Fruit fly (Drosophila melanogaster) whole organism, embryonic: ENCODE results near the gene E2f1.
A peak's percentile ranks its signal among the peaks of the same experiment; 100 is the strongest.

ENCODE experiments used
- Antp ChIP-seq: fragments of 200-800 bp; sonication (Bioruptor generic); optimal IDR thresholded peaks from 3 replicates; lab custom pipeline; 2016; ENCODE audit warnings: missing biosample characterization, missing genetic modification characterization
- Atf3 ChIP-seq: fragments of 200-800 bp; sonication (Bioruptor generic); optimal IDR thresholded peaks from 3 replicates; lab custom pipeline; 2016; ENCODE audit warnings: missing biosample characterization, missing genetic modification characterization
- BEAF-32 ChIP-seq: fragments of 200-800 bp; sonication (Bioruptor generic); optimal IDR thresholded peaks from 3 replicates; lab custom pipeline; 2017; ENCODE audit warnings: missing biosample characterization, missing genetic modification characterization, mild to moderate bottlenecking, moderate library complexity, missing genetic modification reagents
- Bgb ChIP-seq: fragments of 200-800 bp; sonication (Bioruptor generic); IDR thresholded peaks from 2 replicates; pipeline ENCODE4 v1.3.6; 2022; ENCODE audit warnings: missing biosample characterization, missing genetic modification characterization; ENCODE audit not compliant: partially characterized antibody
- CG10274 ChIP-seq: fragments of 200-800 bp; sonication (Bioruptor generic); optimal IDR thresholded peaks from 3 replicates; lab custom pipeline; 2017; ENCODE audit warnings: missing biosample characterization, mild to moderate bottlenecking, missing genetic modification characterization
- CG12769 ChIP-seq: fragments of 200-800 bp; sonication (Bioruptor generic); optimal IDR thresholded peaks from 2 replicates; lab custom pipeline; 2019; ENCODE audit warnings: missing biosample characterization, mild to moderate bottlenecking, missing genetic modification characterization, moderate library complexity
- CG13894 ChIP-seq: fragments of 200-800 bp; sonication (Bioruptor generic); optimal IDR thresholded peaks from 3 replicates; lab custom pipeline; 2018; ENCODE audit warnings: missing biosample characterization, mild to moderate bottlenecking, missing genetic modification characterization, moderate library complexity
- CG15601 ChIP-seq: fragments of 200-800 bp; sonication (Bioruptor generic); optimal IDR thresholded peaks from 3 replicates; lab custom pipeline; 2019; ENCODE audit warnings: missing biosample characterization, mild to moderate bottlenecking, missing genetic modification characterization, moderate library complexity
- CG1603 ChIP-seq: fragments of 200-800 bp; sonication (Bioruptor generic); optimal IDR thresholded peaks from 2 replicates; lab custom pipeline; 2019; ENCODE audit warnings: missing biosample characterization, mild to moderate bottlenecking, missing genetic modification characterization, moderate library complexity
- CG16779 ChIP-seq: fragments of 200-800 bp; sonication (Bioruptor generic); IDR thresholded peaks from 2 replicates; pipeline ENCODE4 v1.3.6; 2022; ENCODE audit warnings: missing biosample characterization, missing genetic modification characterization
- CG2199 ChIP-seq: fragments of 200-800 bp; sonication (Bioruptor generic); IDR thresholded peaks from 3 replicates; pipeline ENCODE4 v1.3.6; 2022; ENCODE audit warnings: missing biosample characterization, missing genetic modification characterization
- CG30431 ChIP-seq: fragments of 200-800 bp; sonication (Bioruptor generic); optimal IDR thresholded peaks from 2 replicates; lab custom pipeline; 2017; ENCODE audit warnings: missing biosample characterization, missing genetic modification characterization
- CG3065 ChIP-seq: fragments of 200-800 bp; sonication (Bioruptor generic); optimal IDR thresholded peaks from 2 replicates; lab custom pipeline; 2016; ENCODE audit warnings: missing biosample characterization, missing genetic modification characterization
- CG32767 ChIP-seq: fragments of 200-800 bp; sonication (Bioruptor generic); IDR thresholded peaks from 2 replicates; pipeline ENCODE4 v1.3.6; 2022; ENCODE audit warnings: missing biosample characterization, missing genetic modification characterization
- CG4360 ChIP-seq: fragments of 200-800 bp; sonication (Bioruptor generic); IDR thresholded peaks from 2 replicates; pipeline ENCODE4 v1.3.6; 2022; ENCODE audit warnings: missing biosample characterization, missing genetic modification characterization
- CG6813 ChIP-seq: fragments of 200-800 bp; sonication (Bioruptor generic); optimal IDR thresholded peaks from 2 replicates; lab custom pipeline; 2017; ENCODE audit warnings: missing biosample characterization, missing genetic modification characterization, mild to moderate bottlenecking, moderate library complexity, missing genetic modification reagents
- CG9932 ChIP-seq: fragments of 200-800 bp; sonication (Bioruptor generic); IDR thresholded peaks from 2 replicates; pipeline ENCODE4 v1.3.6; 2022; ENCODE audit warnings: missing biosample characterization, missing genetic modification characterization
- CHES-1-like ChIP-seq: fragments of 200-800 bp; sonication (Bioruptor generic); optimal IDR thresholded peaks from 2 replicates; lab custom pipeline; 2016; ENCODE audit warnings: missing biosample characterization, missing genetic modification characterization
- E2f2 ChIP-seq: fragments of 200-800 bp; sonication (Bioruptor generic); IDR thresholded peaks from 2 replicates; pipeline ENCODE4 v1.3.6; 2022; ENCODE audit warnings: missing biosample characterization, missing genetic modification characterization
- Ets65A ChIP-seq: fragments of 200-800 bp; sonication (Bioruptor generic); peaks from one replicate; lab custom pipeline; 2016; ENCODE audit warnings: missing biosample characterization, missing genetic modification characterization
- Fer1 ChIP-seq: fragments of 200-800 bp; sonication (Bioruptor generic); optimal IDR thresholded peaks from 2 replicates; lab custom pipeline; 2017; ENCODE audit warnings: missing biosample characterization, mild to moderate bottlenecking, missing genetic modification characterization
- Hand ChIP-seq: fragments of 200-800 bp; sonication (Bioruptor generic); optimal IDR thresholded peaks from 2 replicates; lab custom pipeline; 2017; ENCODE audit warnings: mild to moderate bottlenecking, missing biosample characterization, missing genetic modification reagents, missing genetic modification characterization
- HmgZ ChIP-seq: fragments of 200-800 bp; sonication (Bioruptor generic); optimal IDR thresholded peaks from 2 replicates; lab custom pipeline; 2018; ENCODE audit warnings: missing biosample characterization, mild to moderate bottlenecking, missing genetic modification characterization
- Hsf ChIP-seq: fragments of 200-800 bp; sonication (Bioruptor generic); optimal IDR thresholded peaks from 3 replicates; lab custom pipeline; 2016; ENCODE audit warnings: missing biosample characterization, missing genetic modification characterization
- Lpt ChIP-seq: fragments of >200 bp; optimal IDR thresholded peaks from 2 replicates; lab custom pipeline; 2018; ENCODE audit warnings: missing biosample characterization, missing genetic modification characterization
- NC2α ChIP-seq: fragments of 200-800 bp; sonication (Bioruptor generic); optimal IDR thresholded peaks from 2 replicates; lab custom pipeline; 2016; ENCODE audit warnings: missing biosample characterization, missing genetic modification characterization
- NFAT ChIP-seq: fragments of 200-800 bp; sonication (Bioruptor generic); IDR thresholded peaks from 2 replicates; pipeline ENCODE4 v1.3.6; 2022; ENCODE audit warnings: missing biosample characterization, missing genetic modification characterization
- Oli ChIP-seq: fragments of 200-800 bp; sonication (Bioruptor generic); optimal IDR thresholded peaks from 2 replicates; lab custom pipeline; 2018; ENCODE audit warnings: missing biosample characterization, mild to moderate bottlenecking, missing genetic modification characterization, moderate library complexity
- Ssrp ChIP-seq: fragments of 200-800 bp; sonication (Bioruptor generic); optimal IDR thresholded peaks from 2 replicates; lab custom pipeline; 2018; ENCODE audit warnings: missing biosample characterization, mild to moderate bottlenecking, missing genetic modification characterization, moderate library complexity
- bsh ChIP-seq, 2 experiments: fragments of 200-800 bp; sonication (Bioruptor generic); optimal IDR thresholded peaks; 2 replicates each; lab custom pipeline; 2017 to 2018; ENCODE audit warnings: mild to moderate bottlenecking in 2 of 2, missing biosample characterization in 2 of 2, missing genetic modification characterization in 2 of 2, moderate library complexity in 1 of 2
- cg ChIP-seq: fragments of 200-800 bp; sonication (Bioruptor generic); optimal IDR thresholded peaks from 3 replicates; lab custom pipeline; 2019; ENCODE audit warnings: missing biosample characterization, mild to moderate bottlenecking, missing genetic modification characterization, moderate library complexity
- chinmo ChIP-seq: fragments of 200-800 bp; sonication (Bioruptor generic); IDR thresholded peaks from 4 replicates; pipeline ENCODE4 v1.3.6; 2022; ENCODE audit warnings: missing biosample characterization, missing genetic modification characterization; ENCODE audit not compliant: partially characterized antibody
- dimm ChIP-seq: fragments of 200-800 bp; sonication (Bioruptor generic); IDR thresholded peaks from 2 replicates; pipeline ENCODE4 v1.3.6; 2022; ENCODE audit warnings: missing biosample characterization, missing genetic modification characterization
- dmrt11E ChIP-seq: fragments of 200-800 bp; sonication (Bioruptor generic); optimal IDR thresholded peaks from 3 replicates; lab custom pipeline; 2018; ENCODE audit warnings: missing biosample characterization, mild to moderate bottlenecking, missing genetic modification characterization, moderate library complexity
- eve ChIP-seq, 2 experiments: fragments of >200 bp; optimal IDR thresholded peaks; 2 replicates each; lab custom pipeline; 2017; ENCODE audit warnings: missing biosample characterization in 2 of 2, missing genetic modification characterization in 2 of 2
- gcm ChIP-seq: fragments of 200-800 bp; sonication (Bioruptor generic); optimal IDR thresholded peaks from 2 replicates; lab custom pipeline; 2019; ENCODE audit warnings: missing biosample characterization, mild to moderate bottlenecking, missing genetic modification characterization, moderate library complexity
- gcm2 ChIP-seq: fragments of 200-800 bp; sonication (Bioruptor generic); optimal IDR thresholded peaks from 2 replicates; lab custom pipeline; 2016; ENCODE audit warnings: missing biosample characterization, missing genetic modification characterization
- gfzf ChIP-seq: fragments of 200-800 bp; sonication (Bioruptor generic); optimal IDR thresholded peaks from 2 replicates; lab custom pipeline; 2016; ENCODE audit warnings: missing biosample characterization, mild to moderate bottlenecking, missing genetic modification characterization, moderate library complexity
- nerfin-1 ChIP-seq: fragments of 200-800 bp; sonication (Bioruptor generic); optimal IDR thresholded peaks from 3 replicates; lab custom pipeline; 2019; ENCODE audit warnings: missing biosample characterization, mild to moderate bottlenecking, missing genetic modification characterization, moderate library complexity
- prd ChIP-seq, 3 experiments: fragments of >200 bp in 2 of 3; fragments of 200-800 bp in 1 of 3; sonication (Bioruptor generic) in 1 of 3; optimal IDR thresholded peaks in 2 of 3; IDR thresholded peaks in 1 of 3; 2 replicates in 2 of 3; 3 replicates in 1 of 3; pipeline versions ENCODE4 v1.3.6 to Lab custom; 2017 to 2022; ENCODE audit warnings: missing biosample characterization in 1 of 3, missing genetic modification characterization in 1 of 3
- pzg ChIP-seq: fragments of 200-800 bp; sonication (Bioruptor generic); optimal IDR thresholded peaks from 3 replicates; lab custom pipeline; 2018; ENCODE audit warnings: missing biosample characterization, mild to moderate bottlenecking, missing genetic modification characterization, moderate library complexity
- schlank ChIP-seq: fragments of 200-800 bp; sonication (Bioruptor generic); optimal IDR thresholded peaks from 2 replicates; lab custom pipeline; 2018; ENCODE audit warnings: missing biosample characterization, mild to moderate bottlenecking, missing genetic modification characterization
- scrt ChIP-seq: fragments of 200-800 bp; sonication (Bioruptor generic); optimal IDR thresholded peaks from 2 replicates; lab custom pipeline; 2018; ENCODE audit warnings: missing biosample characterization, mild to moderate bottlenecking, missing genetic modification characterization, moderate library complexity
- sens ChIP-seq: fragments of 200-800 bp; sonication (Bioruptor generic); peaks from one replicate; lab custom pipeline; 2016; ENCODE audit warnings: missing biosample characterization, missing genetic modification characterization
- sim ChIP-seq: fragments of 200-800 bp; sonication (Bioruptor generic); IDR thresholded peaks from 2 replicates; pipeline ENCODE4 v1.3.6; 2022; ENCODE audit warnings: missing biosample characterization, missing genetic modification characterization
- tll ChIP-seq, 2 experiments: fragments of 200-800 bp in 1 of 2; fragments of >200 bp in 1 of 2; sonication (Bioruptor generic) in 1 of 2; optimal IDR thresholded peaks; 2 replicates each; lab custom pipeline; 2017 to 2019; ENCODE audit warnings: missing biosample characterization in 2 of 2, missing genetic modification characterization in 2 of 2, mild to moderate bottlenecking in 1 of 2, moderate library complexity in 1 of 2
- trh ChIP-seq: fragments of 200-800 bp; sonication (Bioruptor generic); optimal IDR thresholded peaks from 2 replicates; lab custom pipeline; 2016; ENCODE audit warnings: missing biosample characterization, missing genetic modification characterization
- tx ChIP-seq: fragments of 200-800 bp; sonication (Bioruptor generic); optimal IDR thresholded peaks from 2 replicates; lab custom pipeline; 2016; ENCODE audit warnings: missing biosample characterization, missing genetic modification characterization
- usp ChIP-seq: fragments of >200 bp; optimal IDR thresholded peaks from 2 replicates; lab custom pipeline; 2017; ENCODE audit warnings: missing biosample characterization, missing genetic modification characterization
- vvl ChIP-seq: fragments of 200-800 bp; sonication (Bioruptor generic); IDR thresholded peaks from 2 replicates; pipeline ENCODE4 v1.3.6; 2022; ENCODE audit warnings: missing biosample characterization, missing genetic modification characterization
- zen2 ChIP-seq: fragments of 200-800 bp; sonication (Bioruptor generic); IDR thresholded peaks from 3 replicates; pipeline ENCODE4 v1.3.6; 2022; ENCODE audit warnings: missing biosample characterization, missing genetic modification characterization; ENCODE audit not compliant: partially characterized antibody

Gene E2f1

dm6 chr3R:21658281-21658680 lies 2.4 kb downstream of the E2f1 start (continued):
- TF ChIP-seq chinmo (GFP tag; lab: Robert Waterston, UW) (0 out of 4 replicates have a peak, but pooled peaks have one; percentile 43), schlank (tag; lab: Kevin White, UChicago) (no peak), cg (GFP tag; lab: Kevin White, UChicago) (peak; percentile 14), scrt (GFP tag; lab: Kevin White, UChicago) (no peak), sim (GFP tag; lab: Robert Waterston, UW) (no peak), usp (GFP tag; lab: Kevin White, UChicago) (no peak), Oli (tag; lab: Kevin White, UChicago) (no peak), pzg (GFP tag; lab: Kevin White, UChicago) (no peak), dmrt11E (tag; lab: Kevin White, UChicago) (no peak), Bgb (no peak), CG6813 (no peak), nerfin-1 (tag; lab: Kevin White, UChicago) (no peak), Lpt (no peak), tx (GFP tag; lab: Kevin White, UChicago) (no peak), CG10274 (no peak), gfzf (no peak), CG16779 (GFP tag; lab: Robert Waterston, UW) (no peak), CHES-1-like (GFP tag; lab: Kevin White, UChicago) (no peak), CG32767 (0 out of 2 replicates have a peak, but pooled peaks have one; percentile 10), bsh (GFP tag; optimal IDR thresholded peaks at IDR 0.05; lab: Kevin White, UChicago) (no peak), NFAT (GFP tag; lab: Robert Waterston, UW) (no peak), CG9932 (GFP tag; lab: Robert Waterston, UW) (no peak), sens (GFP tag; lab: Kevin White, UChicago) (peak; percentile 39), CG3065 (GFP tag; lab: Kevin White, UChicago) (no peak), CG4360 (GFP tag; lab: Robert Waterston, UW) (no peak), tll (GFP tag; optimal IDR thresholded peaks at IDR 0.05; lab: Kevin White, UChicago) (no peak), dimm (GFP tag; lab: Robert Waterston, UW) (no peak), vvl (no peak), HmgZ (no peak), Hsf (GFP tag; lab: Kevin White, UChicago) (no peak), gcm (no peak), Atf3 (GFP tag; lab: Kevin White, UChicago) (no peak), BEAF-32 (GFP tag; lab: Kevin White, UChicago) (no peak), trh (GFP tag; lab: Kevin White, UChicago) (no peak), Ssrp (tag; lab: Kevin White, UChicago) (no peak), CG1603 (tag; lab: Kevin White, UChicago) (no peak), CG30431 (GFP tag; lab: Kevin White, UChicago) (no peak), Hand (GFP tag; lab: Kevin White, UChicago) (no peak), CG13894 (tag; lab: Kevin White, UChicago) (no peak), gcm2 (no peak), CG2199 (GFP tag; lab: Robert Waterston, UW) (0 out of 3 replicates have a peak, but pooled peaks have one; percentile 58), Fer1 (GFP tag; lab: Kevin White, UChicago) (no peak), prd (optimal IDR thresholded peaks at IDR 0.05; lab: Kevin White, UChicago) (no peak), prd (GFP tag; IDR thresholded peaks at IDR 0.05; lab: Robert Waterston, UW) (no peak), NC2α (no peak), Antp (no peak), Ets65A (GFP tag; lab: Kevin White, UChicago) (no peak), zen2 (GFP tag; lab: Robert Waterston, UW) (no peak), E2f2 (no peak), eve (GFP tag; optimal IDR thresholded peaks at IDR 0.05; lab: Kevin White, UChicago) (no peak), CG15601 (no peak), CG12769 (tag; lab: Kevin White, UChicago) (no peak)
